Fruit fly (Drosophila melanogaster) whole organism, embryonic: Measurements from ENCODE around the gene CG14718.
A peak's percentile ranks its signal among the peaks of the same experiment; 100 is the strongest.

Source experiments
- Asciz ChIP-seq: fragments of 200-800 bp; sonication (Bioruptor generic); optimal IDR thresholded peaks from 2 replicates; lab custom pipeline; 2017; ENCODE audit warnings: missing biosample characterization, mild to moderate bottlenecking, missing genetic modification characterization, missing genetic modification reagents
- B-H2 ChIP-seq: fragments of 200-800 bp; sonication (Bioruptor generic); optimal IDR thresholded peaks from 2 replicates; lab custom pipeline; 2018; ENCODE audit warnings: missing biosample characterization, mild to moderate bottlenecking, missing genetic modification characterization
- CG11093 ChIP-seq: fragments of 200-800 bp; sonication (Bioruptor generic); IDR thresholded peaks from 3 replicates; pipeline ENCODE4 v1.3.6; 2022; ENCODE audit warnings: missing biosample characterization, missing genetic modification characterization
- CG1233 ChIP-seq: fragments of 200-800 bp; sonication (Bioruptor generic); optimal IDR thresholded peaks from 4 replicates; lab custom pipeline; 2018; ENCODE audit warnings: missing biosample characterization, mild to moderate bottlenecking, missing genetic modification characterization
- CG14667 ChIP-seq: fragments of 200-800 bp; sonication (Bioruptor generic); IDR thresholded peaks from 2 replicates; pipeline ENCODE4 v1.3.6; 2022; ENCODE audit warnings: missing biosample characterization, missing genetic modification characterization
- CG15514 ChIP-seq: fragments of 200-800 bp; sonication (Bioruptor generic); optimal IDR thresholded peaks from 3 replicates; lab custom pipeline; 2017; ENCODE audit warnings: missing biosample characterization, missing genetic modification characterization, mild to moderate bottlenecking, moderate library complexity, missing genetic modification reagents
- CG16813 ChIP-seq: fragments of 200-800 bp; sonication (Bioruptor generic); IDR thresholded peaks from 3 replicates; pipeline ENCODE4 v1.3.6; 2022; ENCODE audit warnings: missing biosample characterization, missing genetic modification characterization; ENCODE audit not compliant: partially characterized antibody
- CG16863 ChIP-seq: fragments of 200-800 bp; sonication (Bioruptor generic); optimal IDR thresholded peaks from 3 replicates; lab custom pipeline; 2016; ENCODE audit warnings: missing biosample characterization, missing genetic modification characterization
- CG17359 ChIP-seq: fragments of 200-800 bp; sonication (Bioruptor generic); optimal IDR thresholded peaks from 3 replicates; lab custom pipeline; 2018; ENCODE audit warnings: missing biosample characterization, mild to moderate bottlenecking, missing genetic modification characterization, moderate library complexity
- CG17385 ChIP-seq: fragments of 200-800 bp; sonication (Bioruptor generic); optimal IDR thresholded peaks from 3 replicates; lab custom pipeline; 2018; ENCODE audit warnings: missing biosample characterization, mild to moderate bottlenecking, missing genetic modification characterization
- CG2202 ChIP-seq: fragments of 200-800 bp; sonication (Bioruptor generic); optimal IDR thresholded peaks from 2 replicates; lab custom pipeline; 2018; ENCODE audit warnings: missing biosample characterization, mild to moderate bottlenecking, missing genetic modification characterization
- CG30020 ChIP-seq: fragments of 200-800 bp; optimal IDR thresholded peaks from 2 replicates; lab custom pipeline; 2019; ENCODE audit warnings: missing biosample characterization, mild to moderate bottlenecking, missing genetic modification characterization, moderate library complexity
- CG30403 ChIP-seq: fragments of 200-800 bp; sonication (Bioruptor generic); optimal IDR thresholded peaks from 3 replicates; lab custom pipeline; 2016; ENCODE audit warnings: missing biosample characterization, missing genetic modification characterization
- CG30431 ChIP-seq: fragments of 200-800 bp; sonication (Bioruptor generic); optimal IDR thresholded peaks from 2 replicates; lab custom pipeline; 2017; ENCODE audit warnings: missing biosample characterization, missing genetic modification characterization
- CG42726 ChIP-seq: fragments of 200-800 bp; sonication (Bioruptor generic); IDR thresholded peaks from 2 replicates; pipeline ENCODE4 v1.3.6; 2022; ENCODE audit warnings: missing biosample characterization, missing genetic modification characterization; ENCODE audit not compliant: partially characterized antibody
- CG43689 ChIP-seq: fragments of 200-800 bp; sonication (Bioruptor generic); IDR thresholded peaks from 2 replicates; pipeline ENCODE4 v1.3.6; 2022; ENCODE audit warnings: missing biosample characterization, missing genetic modification characterization
- CG8089 ChIP-seq: fragments of 200-800 bp; sonication (Bioruptor generic); optimal IDR thresholded peaks from 3 replicates; lab custom pipeline; 2016; ENCODE audit warnings: missing biosample characterization, missing genetic modification characterization
- CG8765 ChIP-seq: fragments of 200-800 bp; sonication (Bioruptor generic); IDR thresholded peaks from 2 replicates; pipeline ENCODE4 v1.3.6; 2022; ENCODE audit warnings: missing biosample characterization, missing genetic modification characterization
- CG9932 ChIP-seq: fragments of 200-800 bp; sonication (Bioruptor generic); IDR thresholded peaks from 2 replicates; pipeline ENCODE4 v1.3.6; 2022; ENCODE audit warnings: missing biosample characterization, missing genetic modification characterization
- Chrac-16 ChIP-seq: fragments of 200-800 bp; sonication (Bioruptor generic); optimal IDR thresholded peaks from 3 replicates; lab custom pipeline; 2016; ENCODE audit warnings: missing biosample characterization, missing genetic modification characterization
- Dip3 ChIP-seq: fragments of 200-800 bp; sonication (Bioruptor generic); optimal IDR thresholded peaks from 3 replicates; lab custom pipeline; 2016; ENCODE audit warnings: missing biosample characterization, missing genetic modification characterization
- Eip74EF ChIP-seq, 2 experiments: fragments of 200-800 bp in 1 of 2; fragments of >200 bp in 1 of 2; sonication (Bioruptor generic) in 1 of 2; optimal IDR thresholded peaks; 2 replicates each; lab custom pipeline; 2017 to 2019; ENCODE audit warnings: missing biosample characterization in 2 of 2, missing genetic modification characterization in 2 of 2, mild to moderate bottlenecking in 1 of 2, moderate library complexity in 1 of 2
- HLH4C ChIP-seq: fragments of 200-800 bp; sonication (Bioruptor generic); IDR thresholded peaks from 3 replicates; pipeline ENCODE4 v1.3.6; 2022; ENCODE audit warnings: missing biosample characterization, missing genetic modification characterization; ENCODE audit not compliant: partially characterized antibody
- Hr3 ChIP-seq: fragments of 200-800 bp; sonication (Bioruptor generic); optimal IDR thresholded peaks from 3 replicates; lab custom pipeline; 2016; ENCODE audit warnings: missing biosample characterization, missing genetic modification characterization
- Meics ChIP-seq: fragments of 200-800 bp; sonication (Bioruptor generic); optimal IDR thresholded peaks from 2 replicates; lab custom pipeline; 2017; ENCODE audit warnings: missing biosample characterization, mild to moderate bottlenecking, missing genetic modification characterization
- Rfx ChIP-seq: fragments of 200-800 bp; sonication (Bioruptor generic); IDR thresholded peaks from 2 replicates; pipeline ENCODE4 v1.3.6; 2022; ENCODE audit warnings: missing biosample characterization, missing genetic modification characterization
- Tbp ChIP-seq: fragments of >200 bp; optimal IDR thresholded peaks from 2 replicates; lab custom pipeline; 2018; ENCODE audit warnings: missing biosample characterization, missing genetic modification characterization
- Usf ChIP-seq: fragments of 200-800 bp; sonication (Bioruptor generic); optimal IDR thresholded peaks from 2 replicates; lab custom pipeline; 2017; ENCODE audit warnings: missing genotype, missing biosample characterization, missing genetic modification characterization
- ab ChIP-seq: fragments of 200-800 bp; sonication (Bioruptor generic); optimal IDR thresholded peaks from 2 replicates; lab custom pipeline; 2016; ENCODE audit warnings: missing biosample characterization, missing genetic modification characterization
- bab2 ChIP-seq: fragments of 200-800 bp; sonication (Bioruptor generic); optimal IDR thresholded peaks from 2 replicates; lab custom pipeline; 2016; ENCODE audit warnings: missing biosample characterization, missing genetic modification characterization
- bsh ChIP-seq, 2 experiments: fragments of 200-800 bp; sonication (Bioruptor generic); optimal IDR thresholded peaks; 2 replicates each; lab custom pipeline; 2017 to 2018; ENCODE audit warnings: mild to moderate bottlenecking in 2 of 2, missing biosample characterization in 2 of 2, missing genetic modification characterization in 2 of 2, moderate library complexity in 1 of 2
- cad ChIP-seq: fragments of >200 bp; optimal IDR thresholded peaks from 2 replicates; lab custom pipeline; 2017; ENCODE audit warnings: missing biosample characterization, missing genetic modification characterization
- chm ChIP-seq: fragments of 200-800 bp; sonication (Bioruptor generic); IDR thresholded peaks from 2 replicates; pipeline ENCODE4 v1.3.6; 2022; ENCODE audit warnings: missing biosample characterization, missing genetic modification characterization
- dmrt11E ChIP-seq: fragments of 200-800 bp; sonication (Bioruptor generic); optimal IDR thresholded peaks from 3 replicates; lab custom pipeline; 2018; ENCODE audit warnings: missing biosample characterization, mild to moderate bottlenecking, missing genetic modification characterization, moderate library complexity
- esg ChIP-seq: fragments of 200-800 bp; sonication (Bioruptor generic); conservative IDR thresholded peaks from 2 replicates; pipeline ENCODE4 v1.3.6; 2022; ENCODE audit warnings: missing biosample characterization, missing genetic modification characterization
- fd64A ChIP-seq: fragments of 200-800 bp; sonication (Bioruptor generic); optimal IDR thresholded peaks from 3 replicates; lab custom pipeline; 2018; ENCODE audit warnings: missing biosample characterization, mild to moderate bottlenecking, missing genetic modification characterization
- gsb-n ChIP-seq: fragments of 200-800 bp; sonication (Bioruptor generic); optimal IDR thresholded peaks from 3 replicates; lab custom pipeline; 2018; ENCODE audit warnings: missing biosample characterization, mild to moderate bottlenecking, missing genetic modification characterization
- hkb ChIP-seq, 2 experiments: fragments of 200-800 bp in 1 of 2; fragments of >200 bp in 1 of 2; sonication (Bioruptor generic) in 1 of 2; IDR thresholded peaks in 1 of 2; optimal IDR thresholded peaks in 1 of 2; 2 replicates each; pipeline versions ENCODE4 v1.3.6 to Lab custom; 2017 to 2022; ENCODE audit warnings: missing biosample characterization in 1 of 2, missing genetic modification characterization in 1 of 2
- jigr1 ChIP-seq: fragments of 200-800 bp; sonication (Bioruptor generic); IDR thresholded peaks from 3 replicates; pipeline ENCODE4 v1.3.6; 2022; ENCODE audit warnings: missing biosample characterization, missing genetic modification characterization
- lilli ChIP-seq: fragments of 200-800 bp; sonication (Bioruptor generic); optimal IDR thresholded peaks from 3 replicates; lab custom pipeline; 2016; ENCODE audit warnings: missing biosample characterization, missing genetic modification characterization
- luna ChIP-seq: fragments of 200-800 bp; sonication (Bioruptor generic); optimal IDR thresholded peaks from 2 replicates; lab custom pipeline; 2016; ENCODE audit warnings: missing biosample characterization, missing genetic modification characterization
- org-1 ChIP-seq: fragments of 200-800 bp; sonication (Bioruptor generic); optimal IDR thresholded peaks from 2 replicates; lab custom pipeline; 2017; ENCODE audit warnings: missing biosample characterization, missing genetic modification characterization
- ro ChIP-seq: fragments of 200-800 bp; sonication (Bioruptor generic); IDR thresholded peaks from 2 replicates; pipeline ENCODE4 v1.3.6; 2022; ENCODE audit warnings: missing biosample characterization, missing genetic modification characterization
- run ChIP-seq: fragments of 200-800 bp; sonication (Bioruptor generic); optimal IDR thresholded peaks from 3 replicates; lab custom pipeline; 2018; ENCODE audit warnings: missing biosample characterization, mild to moderate bottlenecking, missing genetic modification characterization
- tll ChIP-seq, 2 experiments: fragments of 200-800 bp in 1 of 2; fragments of >200 bp in 1 of 2; sonication (Bioruptor generic) in 1 of 2; optimal IDR thresholded peaks; 2 replicates each; lab custom pipeline; 2017 to 2019; ENCODE audit warnings: missing biosample characterization in 2 of 2, missing genetic modification characterization in 2 of 2, mild to moderate bottlenecking in 1 of 2, moderate library complexity in 1 of 2
- vnd ChIP-seq: fragments of 200-800 bp; sonication (Bioruptor generic); IDR thresholded peaks from 3 replicates; pipeline ENCODE4 v1.3.6; 2022; ENCODE audit warnings: missing biosample characterization, missing genetic modification characterization; ENCODE audit not compliant: partially characterized antibody

Gene CG14718

DNA sequence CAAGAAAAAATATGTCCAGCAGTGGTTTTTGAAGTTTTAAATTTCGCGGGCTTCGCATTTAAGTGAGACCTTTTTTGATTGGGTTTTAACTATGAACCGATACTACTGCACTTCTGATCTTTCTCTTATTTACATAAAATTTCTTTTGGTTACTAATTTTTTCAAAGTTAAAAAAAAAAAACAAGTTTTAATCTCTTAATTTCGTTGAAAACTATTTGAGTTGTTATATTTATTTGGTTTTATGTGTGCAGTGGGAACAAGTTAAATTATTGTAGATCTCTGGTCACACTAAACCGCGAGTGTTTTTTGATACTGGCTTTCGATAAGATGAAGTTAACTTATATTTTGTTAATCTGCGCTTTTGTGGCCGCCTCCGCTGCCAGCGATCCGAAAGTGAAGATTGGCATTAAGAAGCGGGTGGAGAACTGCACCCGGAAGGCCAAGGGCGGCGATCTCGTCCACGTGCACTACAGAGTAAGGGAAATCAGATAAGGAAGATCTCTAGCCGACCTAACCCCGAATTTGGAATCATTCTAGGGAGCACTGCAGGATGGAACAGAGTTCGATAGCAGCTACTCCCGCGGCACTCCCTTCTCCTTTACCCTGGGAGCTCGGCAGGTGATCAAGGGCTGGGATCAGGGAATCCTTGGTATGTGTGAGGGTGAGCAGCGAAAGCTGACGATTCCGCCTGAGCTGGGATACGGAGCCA, 26.3 kb upstream of the CG14718 start, which contains the start of gene CG14715 (continued):
- TF ChIP-seq ab (GFP tag; lab: Kevin White, UChicago) (no peak), hkb (optimal IDR thresholded peaks at IDR 0.05; lab: Kevin White, UChicago) (no peak), hkb (GFP tag; IDR thresholded peaks at IDR 0.05; lab: Robert Waterston, UW) (peak; percentile 64), CG11093 (GFP tag; lab: Robert Waterston, UW) (no peak), CG30020 (tag; lab: Kevin White, UChicago) (peak; percentile 55), jigr1 (no peak), CG9932 (GFP tag; lab: Robert Waterston, UW) (peak; percentile 40; the same call in 1 of the 2 replicates)
- TF ChIP-seq, all 482 proteins: peak for 188

DNA sequence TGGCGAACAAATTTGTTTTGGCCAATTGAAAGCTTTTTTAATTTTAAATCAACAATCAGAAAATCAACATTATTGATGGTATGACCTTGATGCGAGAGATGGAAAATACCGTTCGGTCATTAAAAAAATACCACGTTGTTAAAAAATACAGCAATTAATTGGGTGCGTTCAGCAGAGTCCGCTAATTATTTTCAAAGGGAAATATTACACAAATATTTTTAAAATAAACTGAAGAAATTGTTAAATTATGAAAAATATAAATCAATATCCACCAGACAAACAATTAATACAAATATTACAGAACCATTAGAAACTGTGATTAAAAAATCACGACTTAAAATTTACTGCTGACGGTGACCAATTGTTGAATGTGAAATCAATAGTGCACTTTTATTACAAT, 22.4 kb upstream of the CG14718 start, which contains the start of gene CG18476:
CG18476 (minus strand) TSS at position 101 of the 400 bp plus-strand sequence.
- TF ChIP-seq org-1 (GFP tag; lab: Kevin White, UChicago) (peak; percentile 69), Hr3 (GFP tag; lab: Kevin White, UChicago) (peak; percentile 86), CG8765 (GFP tag; lab: Robert Waterston, UW) (peak; percentile 82), Meics (GFP tag; lab: Kevin White, UChicago) (peak; percentile 90), CG30403 (peak; percentile 95), tll (GFP tag; optimal IDR thresholded peaks at IDR 0.05; lab: Kevin White, UChicago) (no peak), Eip74EF (GFP tag; optimal IDR thresholded peaks at IDR 0.05; lab: Kevin White, UChicago) (peak in 1 of 2 experiments; percentile 89), run (peak; percentile 81), CG17359 (tag; lab: Kevin White, UChicago) (peak; percentile 92), CG30431 (GFP tag; lab: Kevin White, UChicago) (peak; percentile 57), gsb-n (tag; lab: Kevin White, UChicago) (peak; percentile 89), CG8089 (GFP tag; lab: Kevin White, UChicago) (peak; percentile 33), dmrt11E (tag; lab: Kevin White, UChicago) (peak; percentile 92), Usf (GFP tag; lab: Kevin White, UChicago) (peak; percentile 81), CG17385 (GFP tag; lab: Kevin White, UChicago) (peak; percentile 84), Chrac-16 (GFP tag; lab: Kevin White, UChicago) (peak; percentile 88), chm (GFP tag; lab: Robert Waterston, UW) (peak; percentile 87), HLH4C (no peak), luna (GFP tag; lab: Kevin White, UChicago) (peak; percentile 4), B-H2 (GFP tag; lab: Kevin White, UChicago) (peak; percentile 78), CG15514 (peak; percentile 77), esg (GFP tag; lab: Robert Waterston, UW) (peak; percentile 91), CG1233 (GFP tag; lab: Kevin White, UChicago) (peak; percentile 91), CG2202 (tag; lab: Kevin White, UChicago) (peak; percentile 64), CG16813 (GFP tag; lab: Robert Waterston, UW) (no peak), bsh (GFP tag; optimal IDR thresholded peaks at IDR 0.05; lab: Kevin White, UChicago) (peak; percentile 2 to 93), CG43689 (peak; percentile 66; the same call in 1 of the 2 replicates), Rfx (GFP tag; lab: Robert Waterston, UW) (peak; percentile 96), lilli (GFP tag; lab: Kevin White, UChicago) (peak; percentile 87), vnd (no peak), ro (GFP tag; lab: Robert Waterston, UW) (peak; percentile 52), CG14667 (GFP tag; lab: Robert Waterston, UW) (peak; percentile 88), CG16863 (GFP tag; lab: Kevin White, UChicago) (peak; percentile 55), CG42726 (GFP tag; lab: Robert Waterston, UW) (no peak), Dip3 (GFP tag; lab: Kevin White, UChicago) (peak; percentile 58), Asciz (GFP tag; lab: Kevin White, UChicago) (peak; percentile 90), fd64A (GFP tag; lab: Kevin White, UChicago) (no peak), bab2 (GFP tag; lab: Kevin White, UChicago) (peak; percentile 76), Tbp (GFP tag; lab: Kevin White, UChicago) (no peak), cad (GFP tag; lab: Kevin White, UChicago) (no peak), hkb (optimal IDR thresholded peaks at IDR 0.05; lab: Kevin White, UChicago) (no peak), hkb (GFP tag; IDR thresholded peaks at IDR 0.05; lab: Robert Waterston, UW) (peak; percentile 94)
